Worm (Caenorhabditis elegans) whole organism, young adult: Measurements from ENCODE around the gene F59B10.5.

Experiments used
- C06A6.2 ChIP-seq: fragments of 200-800 bp; sonication (Bioruptor generic); conservative IDR thresholded peaks from 2 replicates; pipeline ENCODE4 v1.3.6; 2022; ENCODE audit warnings: missing genetic modification characterization, missing compliant biosample characterization
- F39B2.1 ChIP-seq: fragments of 200-800 bp; sonication (Bioruptor generic); IDR thresholded peaks from 2 replicates; pipeline ENCODE4 v1.3.6; 2022; ENCODE audit warnings: missing genetic modification reagents, missing genetic modification characterization, missing compliant biosample characterization
- K11D2.4 ChIP-seq: fragments of 200-800 bp; sonication (Bioruptor generic); IDR thresholded peaks from 2 replicates; pipeline ENCODE4 v1.3.6; 2022; ENCODE audit warnings: missing genetic modification reagents, missing genetic modification characterization, missing compliant biosample characterization
- K12H6.12 ChIP-seq: fragments of 200-800 bp; sonication (Bioruptor generic); optimal IDR thresholded peaks from 2 replicates; lab custom pipeline; 2018; ENCODE audit warnings: mild to moderate bottlenecking, missing genetic modification characterization, missing compliant biosample characterization
- Y56A3A.18 ChIP-seq: fragments of 200-800 bp; sonication (Bioruptor generic); IDR thresholded peaks from 2 replicates; pipeline ENCODE4 v1.3.6; 2022; ENCODE audit warnings: missing genetic modification reagents, missing genetic modification characterization, missing compliant biosample characterization
- ZK185.1 ChIP-seq: sonication (generic microtip); optimal IDR thresholded peaks from 2 replicates; lab custom pipeline; 2016; ENCODE audit warnings: mild to moderate bottlenecking, missing genetic modification characterization, missing compliant biosample characterization; ENCODE audit not compliant: poor library complexity, severe bottlenecking
- aptf-3 ChIP-seq: fragments of 200-800 bp; sonication (Bioruptor generic); IDR thresholded peaks from 2 replicates; pipeline ENCODE4 v1.3.6; 2022; ENCODE audit warnings: missing genetic modification characterization, missing compliant biosample characterization
- atf-7 ChIP-seq: sonication (generic microtip); optimal IDR thresholded peaks from 2 replicates; lab custom pipeline; 2017; ENCODE audit warnings: mild to moderate bottlenecking, missing genetic modification characterization, missing compliant biosample characterization
- attf-3 ChIP-seq: fragments of 200-800 bp; sonication (Bioruptor generic); conservative IDR thresholded peaks from 2 replicates; pipeline ENCODE4 v1.3.6; 2022; ENCODE audit warnings: missing genetic modification reagents, missing genetic modification characterization, missing compliant biosample characterization
- bed-2 ChIP-seq: fragments of 200-800 bp; sonication (Bioruptor generic); IDR thresholded peaks from 2 replicates; pipeline ENCODE4 v1.3.6; 2022; ENCODE audit warnings: missing genetic modification reagents, missing genetic modification characterization, missing compliant biosample characterization
- cebp-1 ChIP-seq, 2 experiments: fragments of 200-800 bp in 1 of 2; sonication (Bioruptor generic) in 1 of 2; sonication (generic microtip) in 1 of 2; IDR thresholded peaks in 1 of 2; optimal IDR thresholded peaks in 1 of 2; 2 replicates each; pipeline versions ENCODE4 v1.3.6 to Lab custom; 2017 to 2022; ENCODE audit warnings: missing compliant biosample characterization in 2 of 2, missing genetic modification characterization in 2 of 2, mild to moderate bottlenecking in 1 of 2, missing genetic modification reagents in 1 of 2, moderate library complexity in 1 of 2
- cebp-2 ChIP-seq: fragments of 200-800 bp; sonication (Bioruptor generic); IDR thresholded peaks from 2 replicates; pipeline ENCODE4 v1.3.6; 2022; ENCODE audit warnings: missing genetic modification characterization, missing compliant biosample characterization
- ceh-40 ChIP-seq: fragments of 200-800 bp; sonication (Bioruptor generic); IDR thresholded peaks from 2 replicates; pipeline ENCODE4 v1.3.6; 2022; ENCODE audit warnings: missing genetic modification characterization, missing compliant biosample characterization
- chd-7 ChIP-seq: sonication (generic microtip); optimal IDR thresholded peaks from 2 replicates; lab custom pipeline; 2016; ENCODE audit warnings: mild to moderate bottlenecking, missing genetic modification characterization, moderate library complexity, missing compliant biosample characterization
- efl-1 ChIP-seq: fragments of 150-350 bp; optimal IDR thresholded peaks from 2 replicates; lab custom pipeline; 2014; ENCODE audit warnings: missing biosample characterization, missing genetic modification reagents, missing genetic modification characterization
- egl-44 ChIP-seq: fragments of 200-800 bp; sonication (Bioruptor generic); IDR thresholded peaks from 2 replicates; pipeline ENCODE4 v1.3.6; 2022; ENCODE audit warnings: missing genetic modification reagents, missing genetic modification characterization, missing compliant biosample characterization
- ets-4 ChIP-seq: fragments of 200-800 bp; sonication (Bioruptor generic); optimal IDR thresholded peaks from 2 replicates; lab custom pipeline; 2018; ENCODE audit warnings: mild to moderate bottlenecking, missing genetic modification characterization, missing compliant biosample characterization
- let-526 ChIP-seq: fragments of 200-800 bp; sonication (Bioruptor generic); IDR thresholded peaks from 2 replicates; pipeline ENCODE4 v1.3.6; 2022; ENCODE audit warnings: missing genetic modification reagents, missing genetic modification characterization, missing compliant biosample characterization
- let-607 ChIP-seq, 2 experiments: fragments of 200-800 bp in 1 of 2; sonication (Bioruptor generic) in 1 of 2; sonication (generic microtip) in 1 of 2; optimal IDR thresholded peaks; 2 replicates each; lab custom pipeline; 2016 to 2018; ENCODE audit warnings: mild to moderate bottlenecking in 2 of 2, missing compliant biosample characterization in 2 of 2, missing genetic modification characterization in 2 of 2, moderate library complexity in 2 of 2, missing genotype in 1 of 2
- lin-26 ChIP-seq: fragments of 200-800 bp; sonication (Bioruptor generic); IDR thresholded peaks from 2 replicates; pipeline ENCODE4 v1.3.6; 2022; ENCODE audit warnings: missing genetic modification reagents, missing genetic modification characterization, missing compliant biosample characterization
- lin-35 ChIP-seq, 3 experiments: fragments of 150-350 bp in 2 of 3; sonication (generic microtip) in 1 of 3; optimal IDR thresholded peaks; 2 replicates each; lab custom pipeline; 2014 to 2018; ENCODE audit warnings: missing biosample characterization in 3 of 3, missing genetic modification characterization in 3 of 3, missing genetic modification reagents in 3 of 3
- lin-40 ChIP-seq: sonication (generic microtip); optimal IDR thresholded peaks from 2 replicates; lab custom pipeline; 2016; ENCODE audit warnings: missing genetic modification characterization, mild to moderate bottlenecking, missing compliant biosample characterization, missing genotype, missing genetic modification reagents
- madf-8 ChIP-seq: fragments of 200-800 bp; sonication (Bioruptor generic); conservative IDR thresholded peaks from 2 replicates; pipeline ENCODE4 v1.3.6; 2022; ENCODE audit warnings: missing genetic modification reagents, missing genetic modification characterization, missing compliant biosample characterization
- nhr-90 ChIP-seq: sonication (generic microtip); optimal IDR thresholded peaks from 2 replicates; lab custom pipeline; 2016; ENCODE audit warnings: missing genotype, mild to moderate bottlenecking, missing genetic modification characterization, missing compliant biosample characterization
- pbrm-1 ChIP-seq: fragments of 200-800 bp; sonication (Bioruptor generic); IDR thresholded peaks from 2 replicates; pipeline ENCODE4 v1.3.6; 2022; ENCODE audit warnings: missing genetic modification reagents, missing genetic modification characterization, missing compliant biosample characterization
- rcor-1 ChIP-seq: fragments of 200-800 bp; sonication (Bioruptor generic); IDR thresholded peaks from 2 replicates; pipeline ENCODE4 v1.3.6; 2022; ENCODE audit warnings: missing genetic modification reagents, missing genetic modification characterization, missing compliant biosample characterization
- repo-1 ChIP-seq: sonication (generic microtip); optimal IDR thresholded peaks from 2 replicates; lab custom pipeline; 2017; ENCODE audit warnings: mild to moderate bottlenecking, missing genetic modification characterization, missing compliant biosample characterization
- snpc-3.4 ChIP-seq: sonication (generic microtip); optimal IDR thresholded peaks from 2 replicates; lab custom pipeline; 2017; ENCODE audit warnings: missing genetic modification characterization, mild to moderate bottlenecking, missing compliant biosample characterization, antibody characterized with exemption, moderate library complexity, missing genotype, missing genetic modification reagents
- somi-1 ChIP-seq: fragments of 200-800 bp; sonication (Bioruptor generic); optimal IDR thresholded peaks from 2 replicates; lab custom pipeline; 2018; ENCODE audit warnings: mild to moderate bottlenecking, missing genetic modification characterization, missing compliant biosample characterization
- sptf-2 ChIP-seq: fragments of 200-800 bp; sonication (Bioruptor generic); optimal IDR thresholded peaks from 2 replicates; lab custom pipeline; 2018; ENCODE audit warnings: mild to moderate bottlenecking, missing genetic modification characterization, missing compliant biosample characterization
- tbp1 ChIP-seq: fragments of 200-800 bp; sonication (Bioruptor generic); optimal IDR thresholded peaks from 2 replicates; lab custom pipeline; 2018; ENCODE audit warnings: mild to moderate bottlenecking, missing genetic modification characterization, missing compliant biosample characterization
- unc-130 ChIP-seq: sonication (generic microtip); optimal IDR thresholded peaks from 2 replicates; lab custom pipeline; 2016; ENCODE audit warnings: missing genetic modification reagents, missing genetic modification characterization, missing compliant biosample characterization
- ztf-18 ChIP-seq: sonication (generic microtip); optimal IDR thresholded peaks from 2 replicates; lab custom pipeline; 2016; ENCODE audit warnings: missing genotype, mild to moderate bottlenecking, missing genetic modification characterization, missing compliant biosample characterization
- ztf-22 ChIP-seq: fragments of 200-800 bp; sonication (Bioruptor generic); optimal IDR thresholded peaks from 2 replicates; lab custom pipeline; 2018; ENCODE audit warnings: mild to moderate bottlenecking, missing genetic modification characterization, moderate library complexity, missing compliant biosample characterization
- ztf-26 ChIP-seq: sonication (generic microtip); optimal IDR thresholded peaks from 2 replicates; lab custom pipeline; 2017; ENCODE audit warnings: missing genetic modification characterization, missing compliant biosample characterization
- ztf-28 ChIP-seq: fragments of 200-800 bp; sonication (Bioruptor generic); IDR thresholded peaks from 2 replicates; pipeline ENCODE4 v1.3.6; 2022; ENCODE audit warnings: missing genetic modification reagents, missing genetic modification characterization, missing compliant biosample characterization
- ztf-6 ChIP-seq: fragments of 200-800 bp; sonication (Bioruptor generic); IDR thresholded peaks from 2 replicates; pipeline ENCODE4 v1.3.6; 2022; ENCODE audit warnings: missing genetic modification reagents, missing genetic modification characterization, missing compliant biosample characterization

Gene F59B10.5

ce11 chrII:10502491-10503063 is 20.9 kb downstream of the F59B10.5 start, which contains the start of gene myrf-1 (continued):
- TF ChIP-seq egl-44 (GFP tag; lab: Robert Waterston, UW) = no peak; the same call in 1 of the 2 replicates
- TF ChIP-seq lin-26 (GFP tag; lab: Robert Waterston, UW) = peak; percentile 79
- TF ChIP-seq efl-1 (GFP tag; lab: Kevin White, UChicago) = no peak
- peak; percentile 64 for TF ChIP-seq ets-4 (GFP tag; lab: Kevin White, UChicago)
- no peak for TF ChIP-seq ztf-22 (GFP tag; lab: Kevin White, UChicago)
- TF ChIP-seq bed-2 (GFP tag; lab: Robert Waterston, UW) = 0 out of 2 replicates have a peak, but pooled peaks have one; percentile 9
- TF ChIP-seq chd-7 (tag; lab: Kevin White, UChicago) = peak; percentile 79
- 0 out of 2 replicates have a peak, but pooled peaks have one; percentile 47 for TF ChIP-seq rcor-1 (GFP tag; lab: Robert Waterston, UW)
- TF ChIP-seq nhr-90 (tag; lab: Kevin White, UChicago) = peak; percentile 18
- no peak; the same call in 1 of the 2 replicates for TF ChIP-seq let-526 (GFP tag; lab: Robert Waterston, UW)
- no peak for TF ChIP-seq ztf-6 (GFP tag; lab: Robert Waterston, UW)
- peak; percentile 39 for TF ChIP-seq ZK185.1 (tag; lab: Kevin White, UChicago)
- peak; percentile 75 for TF ChIP-seq somi-1 (GFP tag; lab: Kevin White, UChicago)
- TF ChIP-seq K12H6.12 (tag; lab: Kevin White, UChicago) = peak; percentile 88
- no peak for TF ChIP-seq ztf-28
- no peak for TF ChIP-seq unc-130 (GFP tag; lab: Kevin White, UChicago)
- no peak for TF ChIP-seq ceh-40 (GFP tag; lab: Robert Waterston, UW)
- no peak for TF ChIP-seq madf-8 (GFP tag; lab: Robert Waterston, UW)
- TF ChIP-seq repo-1 (tag; lab: Kevin White, UChicago) = peak; percentile 47
- no peak for TF ChIP-seq aptf-3 (GFP tag; lab: Robert Waterston, UW)
- TF ChIP-seq ztf-26 (tag; lab: Kevin White, UChicago) = peak; percentile 33
- peak; percentile 45 for TF ChIP-seq C06A6.2 (GFP tag; lab: Robert Waterston, UW)
- TF ChIP-seq atf-7 = peak; percentile 44
- peak; percentile 69; the same call in 1 of the 2 replicates for TF ChIP-seq pbrm-1 (GFP tag; lab: Robert Waterston, UW)
- TF ChIP-seq ztf-18 (tag; lab: Kevin White, UChicago) = peak; percentile 57
- TF ChIP-seq Y56A3A.18 (GFP tag; lab: Robert Waterston, UW) = no peak
- no peak for TF ChIP-seq F39B2.1 (GFP tag; lab: Robert Waterston, UW)
- no peak for TF ChIP-seq tbp1 (GFP tag; lab: Kevin White, UChicago)
- TF ChIP-seq sptf-2 (GFP tag; lab: Kevin White, UChicago) = peak; percentile 71
- TF ChIP-seq lin-35 (GFP tag; optimal IDR thresholded peaks at IDR 0.05; lab: Kevin White, UChicago) = peak in 1 of 3 experiments; percentile 22
- TF ChIP-seq lin-40 (tag; lab: Kevin White, UChicago) = peak; percentile 73
- peak; percentile 65; the same call in 1 of the 2 replicates for TF ChIP-seq K11D2.4 (GFP tag; lab: Robert Waterston, UW)
- TF ChIP-seq cebp-1 (GFP tag; IDR thresholded peaks at IDR 0.05; lab: Robert Waterston, UW) = peak; percentile 25; the same call in 1 of the 2 replicates
- peak; percentile 84 for TF ChIP-seq cebp-1 (tag; optimal IDR thresholded peaks at IDR 0.05; lab: Kevin White, UChicago)
- TF ChIP-seq let-607 (tag; optimal IDR thresholded peaks at IDR 0.05; lab: Kevin White, UChicago) = peak; percentile 57 to 65
- 0 out of 2 replicates have a peak, but pooled peaks have one; percentile 17 for TF ChIP-seq attf-3 (GFP tag; lab: Robert Waterston, UW)
- TF ChIP-seq cebp-2 (GFP tag; lab: Robert Waterston, UW) = no peak
- no peak for TF ChIP-seq snpc-3.4 (tag; lab: Kevin White, UChicago)
